Worm (Caenorhabditis elegans) whole organism, L4/young adult: ENCODE data around the gene F49H6.17.

ENCODE experiments used
- W03F9.2 ChIP-seq: fragments of 150-350 bp; optimal IDR thresholded peaks from 2 replicates; lab custom pipeline; 2014; ENCODE audit warnings: missing biosample characterization, missing genetic modification characterization
- dao-5 ChIP-seq: sonication (generic microtip); optimal IDR thresholded peaks from 2 replicates; lab custom pipeline; 2016; ENCODE audit warnings: missing genotype, missing genetic modification characterization, moderate library complexity, missing compliant biosample characterization
- him-1 ChIP-seq: sonication (generic microtip); optimal IDR thresholded peaks from 2 replicates; lab custom pipeline; 2016; ENCODE audit warnings: missing genotype, missing genetic modification reagents, missing genetic modification characterization, missing compliant biosample characterization

ce11 chrV:17000635-17001034 lies 19.2 kb upstream of the F49H6.17 start:
- TF ChIP-seq dao-5 (tag; lab: Kevin White, UChicago): no peak
- no peak for TF ChIP-seq him-1 (tag; lab: Kevin White, UChicago)
- TF ChIP-seq W03F9.2 (tag; lab: Kevin White, UChicago): no peak
